Fruit fly (Drosophila melanogaster) Kc167 (cell line): Measurements from ENCODE around the gene I-t.

Source experiments
- Myc ChIP-seq: fragments of >200 bp; optimal IDR thresholded peaks from 2 replicates; lab custom pipeline; 2017; ENCODE audit warnings: missing external identifiers
- Sin3A ChIP-seq: fragments of >200 bp; optimal IDR thresholded peaks from 2 replicates; lab custom pipeline; 2018; ENCODE audit warnings: missing external identifiers
- h ChIP-seq: fragments of >200 bp; optimal IDR thresholded peaks from 3 replicates; lab custom pipeline; 2018; ENCODE audit warnings: missing external identifiers
- insv ChIP-seq: fragments of >200 bp; optimal IDR thresholded peaks from 3 replicates; lab custom pipeline; 2018; ENCODE audit warnings: missing external identifiers
- psq ChIP-seq: fragments of >200 bp; optimal IDR thresholded peaks from 2 replicates; lab custom pipeline; 2017; ENCODE audit warnings: missing external identifiers
- ttk ChIP-seq: sonication (Bioruptor generic); optimal IDR thresholded peaks from 2 replicates; lab custom pipeline; 2017; ENCODE audit warnings: missing external identifiers

dm6 chr3R:11735337-11735736 lies 31.5 kb downstream of the I-t start, which contains the start of gene CG14721:
- TF ChIP-seq h (lab: Kevin White, UChicago) (no peak), psq (lab: Kevin White, UChicago) (no peak), Sin3A (lab: Kevin White, UChicago) (no peak), ttk (lab: Kevin White, UChicago) (no peak), insv (lab: Kevin White, UChicago) (no peak), Myc (lab: Kevin White, UChicago) (no peak)
